Worm (Caenorhabditis elegans): ENCODE results near the gene T05A12.4.

Gene T05A12.4

ce11 chrIV:6881183-6881582 lies 6.6 kb upstream of the T05A12.4 start (continued):
- no peak for TF ChIP-seq tbx-2 (tag; optimal IDR thresholded peaks at IDR 0.05)

- TF ChIP-seq ceh-82 (tag; optimal IDR thresholded peaks at IDR 0.05): no peak
- TF ChIP-seq nhr-77 (tag; optimal IDR thresholded peaks at IDR 0.05): no peak
- no peak for TF ChIP-seq egl-5 (tag; optimal IDR thresholded peaks at IDR 0.05)
- TF ChIP-seq hmg-11 (tag; optimal IDR thresholded peaks at IDR 0.05): no peak
- TF ChIP-seq nhr-11 (tag; optimal IDR thresholded peaks at IDR 0.05): no peak
- TF ChIP-seq ZK546.5 (tag; optimal IDR thresholded peaks at IDR 0.05): no peak
- TF ChIP-seq fos-1 (tag; optimal IDR thresholded peaks at IDR 0.05): no peak
- no peak for TF ChIP-seq nhr-28 (tag; optimal IDR thresholded peaks at IDR 0.05)
These were observed 4.4 kb upstream of the T05A12.4 start, which contains the start of gene tre-2 for ce11 chrIV:6883342-6883741. tre-2 (minus strand) TSS chrIV:6883442.

- TF ChIP-seq tbx-2 (tag; optimal IDR thresholded peaks at IDR 0.05) (no peak), nhr-23 (tag; optimal IDR thresholded peaks at IDR 0.05) (no peak), lsy-12 (tag; optimal IDR thresholded peaks at IDR 0.05) (no peak), mml-1 (tag; optimal IDR thresholded peaks at IDR 0.05) (no peak), nhr-76 (tag; optimal IDR thresholded peaks at IDR 0.05) (no peak), nhr-25 (tag; optimal IDR thresholded peaks at IDR 0.05) (no peak), aly-2 (tag; optimal IDR thresholded peaks at IDR 0.05) (no peak), pqm-1 (tag; optimal IDR thresholded peaks at IDR 0.05) (no peak), egl-27 (tag; optimal IDR thresholded peaks at IDR 0.05) (no peak), ama-1 (optimal IDR thresholded peaks at IDR 0.05) (no peak), jun-1 (tag; optimal IDR thresholded peaks at IDR 0.05) (no peak)
These were observed 15.8 kb downstream of the T05A12.4 start, which contains the start of gene T22D1.5 for ce11 chrIV:6903575-6903974. T22D1.5 (plus strand) TSS chrIV:6903950.

- no peak for TF ChIP-seq skn-1 (tag; optimal IDR thresholded peaks at IDR 0.05)
- no peak for TF ChIP-seq nhr-43 (tag; optimal IDR thresholded peaks at IDR 0.05; ENCODE audit: poor library complexity, severe bottlenecking)
These were observed 16.9 kb downstream of the T05A12.4 start for ce11 chrIV:6904606-6905005.

- no peak for TF ChIP-seq egl-27 (tag; optimal IDR thresholded peaks at IDR 0.05)
- no peak for TF ChIP-seq zag-1 (tag; optimal IDR thresholded peaks at IDR 0.05)
These were observed 17.7 kb downstream of the T05A12.4 start for ce11 chrIV:6905428-6905827.

- TF ChIP-seq unc-62 (GFP tag; optimal IDR thresholded peaks at IDR 0.05) (no peak), ceh-28 (tag; optimal IDR thresholded peaks at IDR 0.05) (peak; percentile 11), aly-2 (tag; optimal IDR thresholded peaks at IDR 0.05) (peak; percentile 48)
These were observed 18.3 kb downstream of the T05A12.4 start, which contains the start of the genes T22D1.17 and T22D1.8 for ce11 chrIV:6905947-6906489. T22D1.17 (plus strand) TSS chrIV:6905997. T22D1.8 (minus strand) TSS chrIV:6906348.

ce11 chrIV:6907487-6907886 lies 19.7 kb downstream of the T05A12.4 start:
- no peak for TF ChIP-seq aly-2 (tag; optimal IDR thresholded peaks at IDR 0.05)
- no peak for TF ChIP-seq nfya-1 (tag; optimal IDR thresholded peaks at IDR 0.05; ENCODE audit: insufficient read depth)
- no peak for TF ChIP-seq R02D3.7 (tag; optimal IDR thresholded peaks at IDR 0.05)
- TF ChIP-seq egl-5 (tag; optimal IDR thresholded peaks at IDR 0.05): no peak
- TF ChIP-seq sea-2 (GFP tag; optimal IDR thresholded peaks at IDR 0.05): no peak
- TF ChIP-seq ama-1 (optimal IDR thresholded peaks at IDR 0.05): no peak
- no peak for TF ChIP-seq nhr-11 (tag; optimal IDR thresholded peaks at IDR 0.05)
- TF ChIP-seq nhr-67 (tag; optimal IDR thresholded peaks at IDR 0.05): no peak
- no peak for TF ChIP-seq hmg-11 (tag; optimal IDR thresholded peaks at IDR 0.05)
- TF ChIP-seq zag-1 (tag; optimal IDR thresholded peaks at IDR 0.05): no peak
- TF ChIP-seq snpc-4 (tag; optimal IDR thresholded peaks at IDR 0.05): no peak
- TF ChIP-seq nhr-237 (tag; optimal IDR thresholded peaks at IDR 0.05): no peak
